Worm (Caenorhabditis elegans): ENCODE measurements around the gene T02E9.5.
A peak's percentile ranks its signal among the peaks of the same experiment; 100 is the strongest.

Gene T02E9.5

ce11 chrV:11329100-11329499 lies 12.9 kb upstream of the T02E9.5 start, which contains the start of gene F47G9.6:
F47G9.6 (plus strand) TSS chrV:11329400.
- TF ChIP-seq mml-1 (tag; optimal IDR thresholded peaks at IDR 0.05) (no peak), unc-39 (tag; optimal IDR thresholded peaks at IDR 0.05) (no peak), fos-1 (tag; optimal IDR thresholded peaks at IDR 0.05) (no peak), elt-2 (tag; optimal IDR thresholded peaks at IDR 0.05) (no peak), ZK546.5 (tag; optimal IDR thresholded peaks at IDR 0.05) (no peak), nhr-67 (tag; optimal IDR thresholded peaks at IDR 0.05) (no peak), nhr-76 (tag; optimal IDR thresholded peaks at IDR 0.05) (no peak)

ce11 chrV:11334193-11334592 lies 7.8 kb upstream of the T02E9.5 start, which contains the start of gene T02E9.6:
T02E9.6 (minus strand) TSS chrV:11334293.
- TF ChIP-seq mdl-1 (tag; optimal IDR thresholded peaks at IDR 0.05) = no peak
- no peak for TF ChIP-seq nhr-12 (tag; optimal IDR thresholded peaks at IDR 0.05)
- no peak for TF ChIP-seq elt-2 (tag; optimal IDR thresholded peaks at IDR 0.05)
- no peak for TF ChIP-seq mml-1 (tag; optimal IDR thresholded peaks at IDR 0.05)
- TF ChIP-seq sea-2 (GFP tag; optimal IDR thresholded peaks at IDR 0.05) = no peak
- no peak for TF ChIP-seq nhr-43 (tag; optimal IDR thresholded peaks at IDR 0.05; ENCODE audit: poor library complexity, severe bottlenecking)
- TF ChIP-seq lsy-12 (tag; optimal IDR thresholded peaks at IDR 0.05) = no peak
- no peak for TF ChIP-seq fos-1 (tag; optimal IDR thresholded peaks at IDR 0.05)

- TF ChIP-seq mdl-1 (tag; optimal IDR thresholded peaks at IDR 0.05) = no peak
- no peak for TF ChIP-seq nhr-76 (tag; optimal IDR thresholded peaks at IDR 0.05)
- TF ChIP-seq lin-15B (tag; optimal IDR thresholded peaks at IDR 0.05) = no peak
- no peak for TF ChIP-seq fos-1 (tag; optimal IDR thresholded peaks at IDR 0.05)
- TF ChIP-seq unc-39 (tag; optimal IDR thresholded peaks at IDR 0.05) = no peak
- TF ChIP-seq nhr-12 (tag; optimal IDR thresholded peaks at IDR 0.05) = no peak
- no peak for TF ChIP-seq ZK546.5 (tag; optimal IDR thresholded peaks at IDR 0.05)
These were observed 6.1 kb upstream of the T02E9.5 start for ce11 chrV:11335757-11336418.

ce11 chrV:11336877-11337276 lies 5.2 kb upstream of the T02E9.5 start:
- TF ChIP-seq ztf-4 (tag; optimal IDR thresholded peaks at IDR 0.05) (no peak), fkh-10 (GFP tag; optimal IDR thresholded peaks at IDR 0.05) (peak; percentile 36)

ce11 chrV:11341130-11341675 lies 830 bp upstream of the T02E9.5 start:
- TF ChIP-seq fos-1 (tag; optimal IDR thresholded peaks at IDR 0.05) (no peak), nfya-1 (tag; optimal IDR thresholded peaks at IDR 0.05; ENCODE audit: insufficient read depth) (peak; percentile 27), nhr-28 (tag; optimal IDR thresholded peaks at IDR 0.05) (no peak), zag-1 (tag; optimal IDR thresholded peaks at IDR 0.05) (no peak), tbx-2 (tag; optimal IDR thresholded peaks at IDR 0.05) (no peak), jun-1 (tag; optimal IDR thresholded peaks at IDR 0.05) (no peak), fkh-10 (GFP tag; optimal IDR thresholded peaks at IDR 0.05) (peak; percentile 91), ceh-16 (tag; optimal IDR thresholded peaks at IDR 0.05) (no peak)

- TF ChIP-seq nhr-43 (tag; optimal IDR thresholded peaks at IDR 0.05; ENCODE audit: poor library complexity, severe bottlenecking) = peak; percentile 48
- TF ChIP-seq elt-1 (tag; optimal IDR thresholded peaks at IDR 0.05) = peak; percentile 60
- TF ChIP-seq ztf-4 (tag; optimal IDR thresholded peaks at IDR 0.05) = no peak
- peak; percentile 15 for TF ChIP-seq nhr-28 (tag; optimal IDR thresholded peaks at IDR 0.05)
These were observed 2.1 kb downstream of the T02E9.5 start for ce11 chrV:11344112-11344511.

ce11 chrV:11344816-11345336 lies 2.8 kb downstream of the T02E9.5 start:
- TF ChIP-seq fkh-10 (GFP tag; optimal IDR thresholded peaks at IDR 0.05) (no peak), R02D3.7 (tag; optimal IDR thresholded peaks at IDR 0.05) (no peak), eor-1 (tag; optimal IDR thresholded peaks at IDR 0.05) (no peak)

ce11 chrV:11346912-11347311 lies 4.9 kb downstream of the T02E9.5 start, which contains the start of gene grl-7:
grl-7 (minus strand) TSS chrV:11347012.
- TF ChIP-seq ztf-4 (tag; optimal IDR thresholded peaks at IDR 0.05) (no peak), nhr-43 (tag; optimal IDR thresholded peaks at IDR 0.05; ENCODE audit: poor library complexity, severe bottlenecking) (peak; percentile 30)
